Fruit fly (Drosophila melanogaster) whole organism: ENCODE data around the gene retinin.

Experiments
- CG8478 ChIP-seq: fragments of >200 bp; optimal IDR thresholded peaks from 2 replicates; lab custom pipeline; 2018; ENCODE audit warnings: inconsistent platforms
- Dll ChIP-seq: fragments of >200 bp; optimal IDR thresholded peaks from 2 replicates; lab custom pipeline; 2017
- EcR ChIP-seq, 2 experiments: fragments of >200 bp; optimal IDR thresholded peaks; 2 replicates each; lab custom pipeline; 2017; ENCODE audit warnings: missing biosample characterization in 2 of 2, missing genetic modification characterization in 2 of 2, missing genetic modification reagents in 2 of 2
- pan ChIP-seq: fragments of >200 bp; optimal IDR thresholded peaks from 2 replicates; lab custom pipeline; 2017
- usp ChIP-seq: fragments of >200 bp; optimal IDR thresholded peaks from 2 replicates; lab custom pipeline; 2017; ENCODE audit warnings: missing biosample characterization, missing genetic modification characterization, mixed read lengths

- TF ChIP-seq usp (GFP tag; lab: Kevin White, UChicago) (no peak), EcR (GFP tag; optimal IDR thresholded peaks at IDR 0.05; lab: Kevin White, UChicago) (no peak), CG8478 (lab: Kevin White, UChicago) (no peak), pan (lab: Kevin White, UChicago) (no peak), Dll (lab: Kevin White, UChicago) (no peak)
Observed at dm6 chr3L:16364182-16364581, 32.4 kb downstream of the retinin start.
